Worm (Caenorhabditis elegans) whole organism, midembryonic: ENCODE measurements around the gene W06A7.2.

Experiments
- flt-1 ChIP-seq: fragments of 200-800 bp; sonication (Bioruptor generic); IDR thresholded peaks from 2 replicates; pipeline ENCODE4 v1.3.6; 2022; ENCODE audit warnings: missing genetic modification characterization, missing compliant biosample characterization
- klf-2 ChIP-seq: fragments of 200-800 bp; sonication (Bioruptor generic); conservative IDR thresholded peaks from 2 replicates; pipeline ENCODE4 v1.3.6; 2022; ENCODE audit warnings: missing genetic modification reagents, missing genetic modification characterization, missing compliant biosample characterization
- tab-1 ChIP-seq: fragments of 200-800 bp; sonication (Bioruptor generic); IDR thresholded peaks from 2 replicates; pipeline ENCODE4 v1.3.6; 2022; ENCODE audit warnings: missing genetic modification characterization, missing compliant biosample characterization
- ztf-23 ChIP-seq: fragments of 200-800 bp; sonication (Bioruptor generic); IDR thresholded peaks from 2 replicates; pipeline ENCODE4 v1.3.6; 2022; ENCODE audit warnings: missing genetic modification reagents, missing genetic modification characterization, missing compliant biosample characterization
- ztf-29 ChIP-seq: fragments of 200-800 bp; sonication (Bioruptor generic); IDR thresholded peaks from 2 replicates; pipeline ENCODE4 v1.3.6; 2022; ENCODE audit warnings: missing genetic modification reagents, missing genetic modification characterization, missing compliant biosample characterization

- TF ChIP-seq ztf-29 (GFP tag; lab: Robert Waterston, UW) = no peak
- no peak for TF ChIP-seq klf-2
- no peak for TF ChIP-seq tab-1 (GFP tag; lab: Robert Waterston, UW)
- no peak for TF ChIP-seq flt-1 (GFP tag; lab: Robert Waterston, UW)
- TF ChIP-seq ztf-23 (GFP tag; lab: Robert Waterston, UW) = no peak
Observed at ce11 chrV:14784787-14785186, 36.9 kb upstream of the W06A7.2 start.
